Worm (Caenorhabditis elegans) whole organism, dauer: Measurements from ENCODE around the gene C15H7.4.

Experiments
- unc-62 ChIP-seq: sonication (generic microtip); optimal IDR thresholded peaks from 2 replicates; lab custom pipeline; 2017; ENCODE audit warnings: missing biosample characterization, missing genetic modification reagents, missing genetic modification characterization

The C15H7.4 gene

ce11 chrIII:9646440-9647021 is 9.2 kb downstream of the C15H7.4 start:
- TF ChIP-seq unc-62 (GFP tag; lab: Kevin White, UChicago): no peak

- TF ChIP-seq unc-62 (GFP tag; lab: Kevin White, UChicago): no peak
These were observed 10.6 kb downstream of the C15H7.4 start for ce11 chrIII:9645099-9645498.

ce11 chrIII:9642110-9642509 is 13.6 kb downstream of the C15H7.4 start:
- no peak for TF ChIP-seq unc-62 (GFP tag; lab: Kevin White, UChicago)

- TF ChIP-seq unc-62 (GFP tag; lab: Kevin White, UChicago): no peak
These were observed 16.2 kb downstream of the C15H7.4 start for ce11 chrIII:9639281-9640050.

- TF ChIP-seq unc-62 (GFP tag; lab: Kevin White, UChicago): no peak
These were observed 17.4 kb downstream of the C15H7.4 start for ce11 chrIII:9638159-9638754.

ce11 chrIII:9637016-9637415 is 18.7 kb downstream of the C15H7.4 start, which contains the start of gene gei-13:
Gene gei-13, minus strand, starts transcription at chrIII:9637116.
- TF ChIP-seq unc-62 (GFP tag; lab: Kevin White, UChicago): no peak

- no peak for TF ChIP-seq unc-62 (GFP tag; lab: Kevin White, UChicago)
These were observed 24.5 kb downstream of the C15H7.4 start, which contains the start of gene ubc-7 for ce11 chrIII:9631117-9631655. Gene ubc-7, minus strand, starts transcription at chrIII:9631167.

- TF ChIP-seq unc-62 (GFP tag; lab: Kevin White, UChicago): no peak
These were observed 25.8 kb downstream of the C15H7.4 start, which contains the start of gene rpac-19 for ce11 chrIII:9629855-9630254. Gene rpac-19, minus strand, starts transcription at chrIII:9629885.

- no peak for TF ChIP-seq unc-62 (GFP tag; lab: Kevin White, UChicago)
These were observed 26.6 kb downstream of the C15H7.4 start, which contains the start of gene tbg-1 for ce11 chrIII:9629054-9629453. Gene tbg-1, minus strand, starts transcription at chrIII:9629154.

- no peak for TF ChIP-seq unc-62 (GFP tag; lab: Kevin White, UChicago)
These were observed 29.1 kb downstream of the C15H7.4 start for ce11 chrIII:9626602-9627001.

ce11 chrIII:9623460-9623859 is 32.2 kb downstream of the C15H7.4 start:
- no peak for TF ChIP-seq unc-62 (GFP tag; lab: Kevin White, UChicago)

- no peak for TF ChIP-seq unc-62 (GFP tag; lab: Kevin White, UChicago)
These were observed 33.7 kb downstream of the C15H7.4 start for ce11 chrIII:9621840-9622525.

- no peak for TF ChIP-seq unc-62 (GFP tag; lab: Kevin White, UChicago)
These were observed 35.6 kb downstream of the C15H7.4 start for ce11 chrIII:9620148-9620547.

- no peak for TF ChIP-seq unc-62 (GFP tag; lab: Kevin White, UChicago)
These were observed 36.5 kb downstream of the C15H7.4 start, which contains the start of gene hlh-11 for ce11 chrIII:9619079-9619761. Gene hlh-11, plus strand, starts transcription at chrIII:9619711.
